Worm (Caenorhabditis elegans) whole organism, L4 larva: Measurements from ENCODE around the gene cyk-4.

Experiments
- D1046.2 ChIP-seq: fragments of 200-800 bp; sonication (Bioruptor generic); IDR thresholded peaks from 2 replicates; pipeline ENCODE4 v1.3.6; 2022; ENCODE audit warnings: missing genetic modification characterization, missing compliant biosample characterization
- F44E2.7 ChIP-seq: fragments of 200-800 bp; sonication (Bioruptor generic); IDR thresholded peaks from 2 replicates; pipeline ENCODE4 v2.1.2; 2022; ENCODE audit warnings: missing genetic modification characterization, missing compliant biosample characterization
- Y5F2A.4 ChIP-seq: fragments of 200-800 bp; sonication (Bioruptor generic); optimal IDR thresholded peaks from 2 replicates; lab custom pipeline; 2018; ENCODE audit warnings: mild to moderate bottlenecking, missing genetic modification characterization, missing compliant biosample characterization
- Y75B8A.6 ChIP-seq: fragments of 200-800 bp; sonication (Bioruptor generic); IDR thresholded peaks from 2 replicates; pipeline ENCODE4 v1.3.6; 2022; ENCODE audit warnings: missing genetic modification reagents, missing genetic modification characterization, missing compliant biosample characterization
- aha-1 ChIP-seq: fragments of 150-350 bp; peaks from one replicate; lab custom pipeline; 2014; ENCODE audit warnings: missing biosample characterization, missing genetic modification characterization
- attf-4 ChIP-seq: sonication (generic microtip); optimal IDR thresholded peaks from 3 replicates; lab custom pipeline; 2017; ENCODE audit warnings: missing biosample characterization, missing genetic modification characterization
- ceh-20 ChIP-seq: fragments of 200-800 bp; sonication (Bioruptor generic); IDR thresholded peaks from 2 replicates; pipeline ENCODE4 v1.3.6; 2022; ENCODE audit warnings: missing genetic modification reagents, missing genetic modification characterization, missing compliant biosample characterization
- ceh-82 ChIP-seq: sonication (generic microtip); optimal IDR thresholded peaks from 2 replicates; lab custom pipeline; 2017; ENCODE audit warnings: missing biosample characterization, missing genetic modification characterization
- cey-2 ChIP-seq: sonication (generic microtip); optimal IDR thresholded peaks from 3 replicates; lab custom pipeline; 2017; ENCODE audit warnings: missing genetic modification characterization, mild to moderate bottlenecking, missing compliant biosample characterization, antibody characterized with exemption, borderline replicate concordance; ENCODE audit not compliant: insufficient read depth
- daf-12 ChIP-seq: fragments of 150-350 bp; optimal IDR thresholded peaks from 2 replicates; lab custom pipeline; 2014; ENCODE audit warnings: missing biosample characterization, missing genetic modification reagents, missing genetic modification characterization
- daf-19 ChIP-seq: fragments of 200-800 bp; sonication (Bioruptor generic); conservative IDR thresholded peaks from 2 replicates; pipeline ENCODE4 v1.3.6; 2022; ENCODE audit warnings: missing genetic modification characterization, missing compliant biosample characterization
- dmd-6 ChIP-seq: fragments of 200-800 bp; sonication (Bioruptor generic); IDR thresholded peaks from 2 replicates; pipeline ENCODE4 v1.3.6; 2022; ENCODE audit warnings: missing genetic modification reagents, missing genetic modification characterization, missing compliant biosample characterization
- dpl-1 ChIP-seq: fragments of 150-350 bp; optimal IDR thresholded peaks from 2 replicates; lab custom pipeline; 2014; ENCODE audit warnings: missing biosample characterization, missing genetic modification reagents, missing genetic modification characterization
- dve-1 ChIP-seq: sonication (generic microtip); optimal IDR thresholded peaks from 2 replicates; lab custom pipeline; 2017; ENCODE audit warnings: antibody characterized with exemption, mild to moderate bottlenecking, missing genetic modification characterization, missing compliant biosample characterization; ENCODE audit not compliant: insufficient read depth
- fos-1 ChIP-seq: fragments of 150-350 bp; optimal IDR thresholded peaks from 2 replicates; lab custom pipeline; 2014; ENCODE audit warnings: missing biosample characterization, missing genetic modification characterization
- gei-8 ChIP-seq: fragments of 200-800 bp; sonication (Bioruptor generic); optimal IDR thresholded peaks from 2 replicates; lab custom pipeline; 2018; ENCODE audit warnings: mild to moderate bottlenecking, missing genetic modification characterization, missing compliant biosample characterization
- hmg-1.1 ChIP-seq: fragments of 200-800 bp; sonication (Bioruptor generic); IDR thresholded peaks from 2 replicates; pipeline ENCODE4 v1.3.6; 2022; ENCODE audit warnings: missing genetic modification reagents, missing genetic modification characterization, missing compliant biosample characterization
- jun-1 ChIP-seq: fragments of 150-350 bp; optimal IDR thresholded peaks from 2 replicates; lab custom pipeline; 2014; ENCODE audit warnings: missing biosample characterization, missing genetic modification reagents, missing genetic modification characterization
- lim-7 ChIP-seq: fragments of 200-800 bp; sonication (Bioruptor generic); IDR thresholded peaks from 2 replicates; pipeline ENCODE4 v1.3.6; 2022; ENCODE audit warnings: missing genetic modification characterization, missing compliant biosample characterization
- lin-29 ChIP-seq: fragments of 200-800 bp; sonication (Bioruptor generic); IDR thresholded peaks from 2 replicates; pipeline ENCODE4 v1.3.6; 2022; ENCODE audit warnings: missing genetic modification reagents, missing genetic modification characterization, missing compliant biosample characterization
- lin-38 ChIP-seq: fragments of 200-800 bp; sonication (Bioruptor generic); IDR thresholded peaks from 2 replicates; pipeline ENCODE4 v1.3.6; 2022; ENCODE audit warnings: missing genetic modification reagents, missing genetic modification characterization, missing compliant biosample characterization
- lsy-2 ChIP-seq, 2 experiments: fragments of 150-350 bp in 1 of 2; sonication (generic microtip) in 1 of 2; optimal IDR thresholded peaks; 2 replicates each; lab custom pipeline; 2014 to 2017; ENCODE audit warnings: missing biosample characterization in 2 of 2, missing genetic modification characterization in 2 of 2
- madf-5 ChIP-seq, 2 experiments: fragments of 200-800 bp; sonication (Bioruptor generic); IDR thresholded peaks; 2 replicates each; pipeline ENCODE4 v1.3.6; 2022; ENCODE audit warnings: missing compliant biosample characterization in 2 of 2, missing genetic modification characterization in 2 of 2
- madf-9 ChIP-seq: fragments of 200-800 bp; sonication (Bioruptor generic); conservative IDR thresholded peaks from 2 replicates; pipeline ENCODE4 v1.3.6; 2022; ENCODE audit warnings: missing genetic modification reagents, missing genetic modification characterization, missing compliant biosample characterization
- mdl-1 ChIP-seq, 2 experiments: fragments of 150-350 bp in 1 of 2; sonication (generic microtip) in 1 of 2; optimal IDR thresholded peaks; 2 replicates each; lab custom pipeline; 2014 to 2017; ENCODE audit warnings: missing biosample characterization in 2 of 2, missing genetic modification characterization in 2 of 2
- mes-2 ChIP-seq: sonication (generic microtip); optimal IDR thresholded peaks from 2 replicates; lab custom pipeline; 2016; ENCODE audit warnings: missing genotype, mild to moderate bottlenecking, missing genetic modification characterization, missing compliant biosample characterization; ENCODE audit not compliant: poor library complexity, severe bottlenecking
- mxl-2 ChIP-seq: fragments of 200-800 bp; sonication (Bioruptor generic); conservative IDR thresholded peaks from 2 replicates; pipeline ENCODE4 v1.3.6; 2022; ENCODE audit warnings: missing genetic modification reagents, missing genetic modification characterization, missing compliant biosample characterization
- mxl-3 ChIP-seq: fragments of 200-800 bp; sonication (Bioruptor generic); optimal IDR thresholded peaks from 2 replicates; lab custom pipeline; 2018; ENCODE audit warnings: mild to moderate bottlenecking, missing genetic modification characterization, missing compliant biosample characterization
- nhr-237 ChIP-seq: sonication (generic microtip); optimal IDR thresholded peaks from 2 replicates; lab custom pipeline; 2017; ENCODE audit warnings: missing biosample characterization, missing genetic modification characterization
- nhr-25 ChIP-seq: sonication (generic microtip); optimal IDR thresholded peaks from 2 replicates; lab custom pipeline; 2017; ENCODE audit warnings: missing genetic modification characterization, mild to moderate bottlenecking, missing compliant biosample characterization, antibody characterized with exemption, moderate library complexity, borderline replicate concordance; ENCODE audit not compliant: insufficient read depth
- nhr-28 ChIP-seq: fragments of 150-350 bp; optimal IDR thresholded peaks from 2 replicates; lab custom pipeline; 2014; ENCODE audit warnings: missing biosample characterization, missing genetic modification characterization
- nhr-6 ChIP-seq: fragments of 150-350 bp; optimal IDR thresholded peaks from 2 replicates; lab custom pipeline; 2014; ENCODE audit warnings: missing biosample characterization, missing genetic modification characterization
- pqm-1 ChIP-seq: sonication (generic microtip); optimal IDR thresholded peaks from 2 replicates; lab custom pipeline; 2017; ENCODE audit warnings: missing biosample characterization, missing genetic modification characterization
- rbr-2 ChIP-seq: sonication (generic microtip); optimal IDR thresholded peaks from 2 replicates; lab custom pipeline; 2016; ENCODE audit warnings: missing genotype, missing genetic modification characterization, missing compliant biosample characterization
- set-16 ChIP-seq: fragments of 200-800 bp; sonication (Bioruptor generic); IDR thresholded peaks from 2 replicates; pipeline ENCODE4 v1.3.6; 2022; ENCODE audit warnings: missing genetic modification reagents, missing genetic modification characterization, missing compliant biosample characterization
- snpc-1.2 ChIP-seq: fragments of 200-800 bp; sonication (Bioruptor generic); IDR thresholded peaks from 2 replicates; pipeline ENCODE4 v1.3.6; 2022; ENCODE audit warnings: missing genetic modification reagents, missing genetic modification characterization, missing compliant biosample characterization
- tag-97 ChIP-seq: fragments of 200-800 bp; sonication (Bioruptor generic); IDR thresholded peaks from 2 replicates; pipeline ENCODE4 v1.3.6; 2022; ENCODE audit warnings: missing genetic modification characterization, missing compliant biosample characterization
- tra-1 ChIP-seq: fragments of 200-800 bp; sonication (Bioruptor generic); IDR thresholded peaks from 2 replicates; pipeline ENCODE4 v1.3.6; 2022; ENCODE audit warnings: missing genetic modification reagents, missing genetic modification characterization, missing compliant biosample characterization
- unc-130 ChIP-seq: sonication (generic microtip); optimal IDR thresholded peaks from 2 replicates; lab custom pipeline; 2016; ENCODE audit warnings: missing genetic modification reagents, missing genetic modification characterization, missing compliant biosample characterization
- unc-62 ChIP-seq, 3 experiments: fragments of 150-350 bp in 1 of 3; sonication (generic microtip); optimal IDR thresholded peaks in 2 of 3; peaks in 1 of 3; 1 replicate in 1 of 3; 2 replicates in 2 of 3; lab custom pipeline; 2014 to 2017; ENCODE audit warnings: missing biosample characterization in 3 of 3, missing genetic modification characterization in 3 of 3, missing genetic modification reagents in 3 of 3, missing genotype in 1 of 3
- vab-7 ChIP-seq: fragments of 200-800 bp; sonication (Bioruptor generic); IDR thresholded peaks from 2 replicates; pipeline ENCODE4 v1.3.6; 2022; ENCODE audit warnings: missing genetic modification reagents, missing genetic modification characterization, missing compliant biosample characterization
- zag-1 ChIP-seq: fragments of 150-350 bp; optimal IDR thresholded peaks from 2 replicates; lab custom pipeline; 2014; ENCODE audit warnings: missing biosample characterization, missing genetic modification characterization

The cyk-4 gene

DNA sequence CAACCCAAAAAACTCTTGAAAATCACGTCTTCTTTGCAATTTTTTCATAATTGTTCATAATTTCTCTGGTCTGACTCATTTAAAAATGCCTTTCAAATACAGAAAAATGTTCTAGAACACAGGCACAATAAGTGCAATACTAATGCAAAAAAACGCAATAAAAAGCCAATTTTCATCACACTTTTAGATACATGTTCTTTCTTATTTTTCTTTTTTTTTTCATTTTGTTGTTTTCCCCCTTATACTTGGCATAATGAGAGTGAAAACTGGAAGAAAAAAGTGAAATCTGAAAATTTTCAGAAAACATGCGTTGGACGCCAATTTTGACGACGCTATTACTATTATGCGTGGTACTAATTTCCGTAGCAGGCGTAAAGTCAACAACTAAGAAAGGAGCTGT, 27.1 kb downstream of the cyk-4 start, which contains the start of gene tyr-2:
Gene tyr-2, plus strand, starts transcription at position 301 of the 400 bp plus-strand sequence.
- TF ChIP-seq lsy-2 (tag; optimal IDR thresholded peaks at IDR 0.05; lab: Kevin White, UChicago) (no peak), fos-1 (no peak), unc-130 (no peak), attf-4 (tag; lab: Kevin White, UChicago) (no peak), lin-38 (GFP tag; lab: Robert Waterston, UW) (no peak), Y75B8A.6 (GFP tag; lab: Robert Waterston, UW) (no peak)

DNA sequence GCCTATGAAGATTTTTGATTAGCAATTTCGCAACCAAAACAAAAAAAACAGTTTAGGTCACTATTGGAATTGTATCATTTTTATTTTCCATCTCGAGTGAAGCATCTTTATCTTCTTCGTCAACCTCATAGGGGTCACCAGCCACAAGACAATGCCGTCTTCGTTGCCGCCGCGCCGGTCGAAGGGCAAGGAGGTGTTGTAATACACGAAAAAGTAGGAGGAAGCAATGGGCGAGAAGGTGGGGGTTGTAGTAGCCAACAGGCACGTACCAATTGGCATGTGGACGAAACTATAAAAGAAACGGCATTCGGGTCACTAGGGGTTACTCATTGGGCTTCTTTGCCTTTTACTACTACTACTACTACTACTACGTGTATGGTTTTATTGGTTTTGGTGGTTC, 29.0 kb downstream of the cyk-4 start:
- TF ChIP-seq daf-12 (tag; lab: Kevin White, UChicago), result no peak
- TF ChIP-seq unc-62 (GFP tag; optimal IDR thresholded peaks at IDR 0.05 in 1 of 2; lab: Kevin White, UChicago), result peak in 1 of 2 experiments; percentile 64
- no peak for TF ChIP-seq unc-62 (tag; optimal IDR thresholded peaks at IDR 0.05; lab: Kevin White, UChicago)
- TF ChIP-seq hmg-1.1, result no peak
- TF ChIP-seq cey-2 (tag; lab: Kevin White, UChicago), result no peak

DNA sequence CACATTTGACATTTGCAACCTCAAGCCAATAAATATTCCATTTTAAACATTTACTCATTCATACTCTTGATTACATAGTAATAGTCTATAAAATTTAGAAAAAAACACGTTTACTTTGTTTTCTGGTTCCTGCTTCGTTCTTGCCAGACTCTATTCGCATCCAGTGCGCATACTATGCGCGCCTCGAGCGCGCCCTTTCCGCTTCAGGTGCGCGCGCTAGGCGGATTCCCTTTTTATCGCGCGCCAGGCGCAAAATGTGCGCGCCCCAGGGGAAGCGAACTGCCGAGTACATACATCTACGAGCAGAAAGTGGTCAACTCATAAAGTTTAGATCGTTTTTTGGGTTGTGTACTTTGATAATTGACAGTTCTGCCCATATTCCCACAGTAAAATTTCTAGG, 29.6 kb downstream of the cyk-4 start:
- TF ChIP-seq madf-9 (GFP tag; lab: Robert Waterston, UW) (no peak), snpc-1.2 (GFP tag; lab: Robert Waterston, UW) (peak; percentile 39; the same call in 1 of the 2 replicates), ceh-82 (tag; lab: Kevin White, UChicago) (no peak), daf-19 (GFP tag; lab: Robert Waterston, UW) (no peak), lim-7 (GFP tag; lab: Robert Waterston, UW) (0 out of 2 replicates have a peak, but pooled peaks have one; percentile 14), set-16 (GFP tag; lab: Robert Waterston, UW) (peak; percentile 62; the same call in 1 of the 2 replicates), madf-5 (GFP tag; IDR thresholded peaks at IDR 0.05; lab: Robert Waterston, UW) (peak in 1 of 2 experiments; percentile 58; a peak in 1 of 4 replicates)

DNA sequence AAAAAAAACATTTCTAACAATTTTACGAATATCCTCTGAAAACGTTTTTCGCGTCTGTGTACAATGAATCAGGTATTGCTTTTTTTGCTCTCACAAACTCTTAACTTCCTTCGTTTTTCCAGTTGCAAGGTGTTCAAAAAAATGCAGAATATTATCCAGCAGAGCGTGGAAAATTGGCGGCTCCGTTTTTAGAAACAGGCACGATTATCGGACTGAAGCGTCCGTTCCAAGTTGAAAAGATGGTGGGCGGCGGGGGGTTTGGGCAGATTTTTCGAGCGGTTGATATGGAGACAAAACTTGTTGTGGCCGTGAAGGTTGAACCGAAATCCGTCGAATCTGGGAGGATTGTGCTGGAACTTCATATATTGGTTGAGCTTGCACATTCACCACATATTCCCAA, 36.0 kb downstream of the cyk-4 start, which contains the start of gene W06F12.3:
Gene W06F12.3, plus strand, starts transcription at position 23 of the 400 bp plus-strand sequence.
- TF ChIP-seq aha-1 (tag; lab: Kevin White, UChicago) (peak; percentile 91), nhr-6 (no peak)

DNA sequence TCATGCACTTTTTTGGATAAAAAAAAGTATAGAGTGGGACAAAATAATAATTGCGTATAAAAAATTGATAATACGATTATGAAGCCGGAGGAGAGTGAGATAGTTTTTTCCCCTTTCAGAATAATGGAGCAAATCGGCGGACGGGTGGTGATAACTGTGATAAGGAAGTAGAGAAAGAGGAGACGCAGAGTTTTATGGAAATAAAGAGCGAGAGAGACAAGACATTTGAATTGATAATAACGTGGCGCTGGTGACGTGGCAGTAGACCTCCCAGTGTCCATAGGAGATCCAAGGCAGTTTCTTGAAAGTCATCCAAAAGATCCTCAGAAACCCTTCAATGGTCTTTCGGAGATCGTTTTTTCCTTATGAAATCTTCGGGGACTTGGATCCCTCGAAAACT, 37.2 kb downstream of the cyk-4 start:
- peak; percentile 79 for TF ChIP-seq dve-1 (tag; lab: Kevin White, UChicago)
- no peak for TF ChIP-seq D1046.2 (GFP tag; lab: Robert Waterston, UW)
- no peak for TF ChIP-seq mdl-1 (tag; optimal IDR thresholded peaks at IDR 0.05; lab: Kevin White, UChicago)
- no peak for TF ChIP-seq Y5F2A.4 (GFP tag; lab: Kevin White, UChicago)
- no peak for TF ChIP-seq zag-1
- no peak for TF ChIP-seq tag-97 (GFP tag; lab: Robert Waterston, UW)
- no peak for TF ChIP-seq jun-1 (tag; lab: Kevin White, UChicago)
- no peak for TF ChIP-seq daf-12 (tag; lab: Kevin White, UChicago)
- no peak for TF ChIP-seq nhr-237 (tag; lab: Kevin White, UChicago)
- no peak for TF ChIP-seq ceh-20 (GFP tag; lab: Robert Waterston, UW)
- 0 out of 2 replicates have a peak, but pooled peaks have one; percentile 23 for TF ChIP-seq lin-38 (GFP tag; lab: Robert Waterston, UW)
- TF ChIP-seq pqm-1 (tag; lab: Kevin White, UChicago), result peak; percentile 96
- peak; percentile 2 for TF ChIP-seq mxl-3
- TF ChIP-seq rbr-2 (tag; lab: Kevin White, UChicago), result no peak
- no peak for TF ChIP-seq F44E2.7 (GFP tag; lab: Robert Waterston, UW)
- peak; percentile 82 for TF ChIP-seq tra-1 (GFP tag; lab: Robert Waterston, UW)
- no peak for TF ChIP-seq nhr-25 (tag; lab: Kevin White, UChicago)
- TF ChIP-seq daf-19 (GFP tag; lab: Robert Waterston, UW), result no peak
- no peak for TF ChIP-seq vab-7 (GFP tag; lab: Robert Waterston, UW)
- no peak for TF ChIP-seq lin-29 (GFP tag; lab: Robert Waterston, UW)
- TF ChIP-seq mes-2 (tag; lab: Kevin White, UChicago), result peak; percentile 32
- no peak for TF ChIP-seq mxl-2
- peak; percentile 69 for TF ChIP-seq dmd-6 (GFP tag; lab: Robert Waterston, UW)
- peak; percentile 73 for TF ChIP-seq nhr-28 (tag; lab: Kevin White, UChicago)
- TF ChIP-seq dpl-1 (GFP tag; lab: Kevin White, UChicago), result no peak
- no peak for TF ChIP-seq gei-8
- TF ChIP-seq attf-4 (tag; lab: Kevin White, UChicago), result no peak
- TF ChIP-seq nhr-6, result peak; percentile 36
- no peak for TF ChIP-seq madf-9 (GFP tag; lab: Robert Waterston, UW)
